Fruit fly (Drosophila melanogaster): ENCODE data around the gene CG44153.

Gene CG44153

dm6 chr2L:10180182-10180779, at the start of gene CG44153:
Gene CG44153, minus strand, starts transcription at chr2L:10180256.
- TF ChIP-seq ttk (optimal IDR thresholded peaks at IDR 0.05) (no peak), Myc (optimal IDR thresholded peaks at IDR 0.05) (no peak), psq (optimal IDR thresholded peaks at IDR 0.05) (no peak), h (optimal IDR thresholded peaks at IDR 0.05) (no peak), insv (optimal IDR thresholded peaks at IDR 0.05) (no peak), Sin3A (optimal IDR thresholded peaks at IDR 0.05) (no peak)

- TF ChIP-seq Myc (optimal IDR thresholded peaks at IDR 0.05), result no peak
- TF ChIP-seq psq (optimal IDR thresholded peaks at IDR 0.05), result no peak
- TF ChIP-seq insv (optimal IDR thresholded peaks at IDR 0.05), result no peak
- no peak for TF ChIP-seq ttk (optimal IDR thresholded peaks at IDR 0.05)
- no peak for TF ChIP-seq Sin3A (optimal IDR thresholded peaks at IDR 0.05)
- no peak for TF ChIP-seq h (optimal IDR thresholded peaks at IDR 0.05)
Measured at dm6 chr2L:10226724-10227407, 46.8 kb upstream of the CG44153 start, which contains the start of gene CG5708. Gene CG5708, minus strand, starts transcription at chr2L:10226808.

- no peak for TF ChIP-seq Myc (optimal IDR thresholded peaks at IDR 0.05)
Measured at dm6 chr2L:10226213-10226723, 46.2 kb upstream of the CG44153 start.

dm6 chr2L:10222550-10223231, 42.6 kb upstream of the CG44153 start, which contains the start of gene Bcs1:
Gene Bcs1, plus strand, starts transcription at chr2L:10222657.
- TF ChIP-seq psq (optimal IDR thresholded peaks at IDR 0.05), result no peak
- TF ChIP-seq Sin3A (optimal IDR thresholded peaks at IDR 0.05), result no peak
- no peak for TF ChIP-seq h (optimal IDR thresholded peaks at IDR 0.05)

- TF ChIP-seq psq (optimal IDR thresholded peaks at IDR 0.05), result no peak
- TF ChIP-seq h (optimal IDR thresholded peaks at IDR 0.05), result no peak
- no peak for TF ChIP-seq Myc (optimal IDR thresholded peaks at IDR 0.05)
- TF ChIP-seq ttk (optimal IDR thresholded peaks at IDR 0.05), result no peak
- no peak for TF ChIP-seq Sin3A (optimal IDR thresholded peaks at IDR 0.05)
- TF ChIP-seq insv (optimal IDR thresholded peaks at IDR 0.05), result no peak
Measured at dm6 chr2L:10221387-10221705, 41.3 kb upstream of the CG44153 start.

dm6 chr2L:10220501-10221386, 40.7 kb upstream of the CG44153 start, which contains the start of the genes Npc1a and Prosalpha6:
Gene Npc1a, minus strand, starts transcription at chr2L:10221216.
Gene Prosalpha6, plus strand, starts transcription at chr2L:10221351.
- TF ChIP-seq insv (optimal IDR thresholded peaks at IDR 0.05) (no peak), h (optimal IDR thresholded peaks at IDR 0.05) (no peak), psq (optimal IDR thresholded peaks at IDR 0.05) (no peak), ttk (optimal IDR thresholded peaks at IDR 0.05) (no peak), Myc (optimal IDR thresholded peaks at IDR 0.05) (no peak), Sin3A (optimal IDR thresholded peaks at IDR 0.05) (no peak)

dm6 chr2L:10220010-10220409, 40.0 kb upstream of the CG44153 start:
- TF ChIP-seq Sin3A (optimal IDR thresholded peaks at IDR 0.05), result no peak
- no peak for TF ChIP-seq Myc (optimal IDR thresholded peaks at IDR 0.05)
- no peak for TF ChIP-seq ttk (optimal IDR thresholded peaks at IDR 0.05)
- no peak for TF ChIP-seq insv (optimal IDR thresholded peaks at IDR 0.05)

dm6 chr2L:10210631-10211557, 30.8 kb upstream of the CG44153 start, which contains the start of the genes CG5727 and ath:
Gene CG5727, minus strand, starts transcription at chr2L:10210681.
Gene ath, plus strand, starts transcription at chr2L:10211143.
- TF ChIP-seq Sin3A (optimal IDR thresholded peaks at IDR 0.05) (no peak), Myc (optimal IDR thresholded peaks at IDR 0.05) (no peak)

dm6 chr2L:10208799-10209794, 29.0 kb upstream of the CG44153 start, which contains the start of gene CG5731:
Gene CG5731, minus strand, starts transcription at chr2L:10209744.
- TF ChIP-seq psq (optimal IDR thresholded peaks at IDR 0.05) (no peak), Myc (optimal IDR thresholded peaks at IDR 0.05) (no peak), Sin3A (optimal IDR thresholded peaks at IDR 0.05) (no peak), insv (optimal IDR thresholded peaks at IDR 0.05) (no peak), ttk (optimal IDR thresholded peaks at IDR 0.05) (no peak), h (optimal IDR thresholded peaks at IDR 0.05) (no peak)

dm6 chr2L:10206633-10207162, 26.6 kb upstream of the CG44153 start, which contains the start of gene Snx17:
Gene Snx17, minus strand, starts transcription at chr2L:10206961.
- TF ChIP-seq Myc (optimal IDR thresholded peaks at IDR 0.05) (no peak), psq (optimal IDR thresholded peaks at IDR 0.05) (no peak), Sin3A (optimal IDR thresholded peaks at IDR 0.05) (no peak), insv (optimal IDR thresholded peaks at IDR 0.05) (no peak), h (optimal IDR thresholded peaks at IDR 0.05) (no peak), ttk (optimal IDR thresholded peaks at IDR 0.05) (no peak)
